Worm (Caenorhabditis elegans) whole organism, L2 larva: ENCODE results near the gene osta-2.

Experiments used
- nhr-237 ChIP-seq: fragments of 150-350 bp; optimal IDR thresholded peaks from 2 replicates; lab custom pipeline; 2014; ENCODE audit warnings: missing biosample characterization, missing genetic modification characterization
- sma-3 ChIP-seq: sonication (generic microtip); optimal IDR thresholded peaks from 2 replicates; lab custom pipeline; 2016; ENCODE audit warnings: missing genetic modification reagents, missing genetic modification characterization, missing compliant biosample characterization

- TF ChIP-seq sma-3 (GFP tag; lab: Kevin White, UChicago) (no peak), nhr-237 (tag; lab: Kevin White, UChicago) (no peak)
Measured at ce11 chrII:5717831-5718230, 10.3 kb downstream of the osta-2 start, which contains the start of gene zipt-3.
